Fruit fly (Drosophila melanogaster): ENCODE results near the gene Hou.
A peak's percentile ranks its signal among the peaks of the same experiment; 100 is the strongest.

Gene Hou

dm6 chrX:18657502-18657947 is 7.3 kb upstream of the Hou start, which contains the start of gene fu:
Gene fu, plus strand, starts transcription at chrX:18657755.
- TF ChIP-seq esn (GFP tag; optimal IDR thresholded peaks at IDR 0.05) = peak; percentile 10
- TF ChIP-seq fkh (GFP tag; optimal IDR thresholded peaks at IDR 0.05) = no peak
- no peak for TF ChIP-seq achi (GFP tag; optimal IDR thresholded peaks at IDR 0.05)
- TF ChIP-seq CG6854 (GFP tag; optimal IDR thresholded peaks at IDR 0.05) = peak; percentile 14
- TF ChIP-seq CG6163 (GFP tag; IDR thresholded peaks at IDR 0.05) = 0 out of 3 replicates have a peak, but pooled peaks have one; percentile 33
- TF ChIP-seq CG34406 (GFP tag; optimal IDR thresholded peaks at IDR 0.05) = peak; percentile 30
- no peak for TF ChIP-seq CG10669 (GFP tag; optimal IDR thresholded peaks at IDR 0.05)
- no peak for TF ChIP-seq Hr4 (GFP tag; optimal IDR thresholded peaks at IDR 0.05)
- no peak for TF ChIP-seq CG8319 (GFP tag; optimal IDR thresholded peaks at IDR 0.05)
- no peak for TF ChIP-seq CG31627 (GFP tag; optimal IDR thresholded peaks at IDR 0.05)
- no peak for TF ChIP-seq CG32006 (GFP tag; optimal IDR thresholded peaks at IDR 0.05)
- TF ChIP-seq eg (GFP tag; IDR thresholded peaks at IDR 0.05) = peak; percentile 30; the same call in 1 of the 3 replicates
- no peak for TF ChIP-seq CG15336 (GFP tag; IDR thresholded peaks at IDR 0.05)
- no peak for TF ChIP-seq pdm3 (GFP tag; optimal IDR thresholded peaks at IDR 0.05)
- TF ChIP-seq lz (GFP tag; optimal IDR thresholded peaks at IDR 0.05) = peak; percentile 4
- no peak for TF ChIP-seq Sox15 (GFP tag; optimal IDR thresholded peaks at IDR 0.05)
- TF ChIP-seq Sox14 (GFP tag; optimal IDR thresholded peaks at IDR 0.05) = peak; percentile 19
- TF ChIP-seq CG7368 (GFP tag; optimal IDR thresholded peaks at IDR 0.05) = no peak

dm6 chrX:18657012-18657411 is 6.8 kb upstream of the Hou start, which contains the start of gene CG6659:
Gene CG6659, minus strand, starts transcription at chrX:18657286.
- peak; percentile 17 for TF ChIP-seq CG1621 (tag; optimal IDR thresholded peaks at IDR 0.05)
- no peak for TF ChIP-seq CG32006 (GFP tag; optimal IDR thresholded peaks at IDR 0.05)
- TF ChIP-seq eg (GFP tag; IDR thresholded peaks at IDR 0.05) = 0 out of 3 replicates have a peak, but pooled peaks have one; percentile 14

dm6 chrX:18652879-18653278 is 2.6 kb upstream of the Hou start, which contains the start of gene Ing3:
Gene Ing3, minus strand, starts transcription at chrX:18653091.
- no peak for TF ChIP-seq CG32006 (GFP tag; optimal IDR thresholded peaks at IDR 0.05)
- no peak for TF ChIP-seq Gug (GFP tag; IDR thresholded peaks at IDR 0.05)
- peak; percentile 35 for TF ChIP-seq dsx (GFP tag; optimal IDR thresholded peaks at IDR 0.05; ENCODE audit: poor library complexity, severe bottlenecking)

- TF ChIP-seq svp (GFP tag) (peak; percentile 18), fkh (GFP tag; optimal IDR thresholded peaks at IDR 0.05) (no peak), CG32006 (GFP tag; optimal IDR thresholded peaks at IDR 0.05) (no peak), Ets21C (GFP tag; optimal IDR thresholded peaks at IDR 0.05) (no peak), Eip78C (GFP tag) (peak; percentile 12), Sox15 (GFP tag; optimal IDR thresholded peaks at IDR 0.05) (no peak), fd85E (GFP tag; optimal IDR thresholded peaks at IDR 0.05) (no peak), CG6854 (GFP tag; optimal IDR thresholded peaks at IDR 0.05) (no peak)
These were observed 2.3 kb downstream of the Hou start, which contains the start of gene Nup35 for dm6 chrX:18647961-18648360. Gene Nup35, plus strand, starts transcription at chrX:18648182.

dm6 chrX:18646855-18647699 is 3.2 kb downstream of the Hou start, which contains the start of gene Rip11:
Gene Rip11, minus strand, starts transcription at chrX:18647648.
- TF ChIP-seq CG8119 (GFP tag; IDR thresholded peaks at IDR 0.05) (peak; percentile 82), CG11762 (GFP tag; optimal IDR thresholded peaks at IDR 0.05; ENCODE audit: insufficient read depth) (peak; percentile 63), Sox102F (GFP tag; optimal IDR thresholded peaks at IDR 0.05) (peak; percentile 69), Hr39 (GFP tag; optimal IDR thresholded peaks at IDR 0.05) (peak; percentile 63), topi (GFP tag; optimal IDR thresholded peaks at IDR 0.05) (peak; percentile 73), Ets96B (tag; optimal IDR thresholded peaks at IDR 0.05) (peak; percentile 68), acj6 (GFP tag; optimal IDR thresholded peaks at IDR 0.05) (peak; percentile 59), CG6163 (GFP tag; IDR thresholded peaks at IDR 0.05) (peak; percentile 89), pdm3 (GFP tag; optimal IDR thresholded peaks at IDR 0.05) (peak; percentile 77), Hr4 (GFP tag; optimal IDR thresholded peaks at IDR 0.05) (no peak), fd59A (GFP tag; optimal IDR thresholded peaks at IDR 0.05) (peak; percentile 53), Sox14 (GFP tag; optimal IDR thresholded peaks at IDR 0.05) (peak; percentile 56), CG34406 (GFP tag; optimal IDR thresholded peaks at IDR 0.05) (peak; percentile 61), CG4318 (GFP tag; optimal IDR thresholded peaks at IDR 0.05) (no peak), dac (GFP tag; optimal IDR thresholded peaks at IDR 0.05) (peak; percentile 70), Lpt (GFP tag; optimal IDR thresholded peaks at IDR 0.05) (peak; percentile 89), CG15336 (GFP tag; IDR thresholded peaks at IDR 0.05) (peak; percentile 78), esn (GFP tag; optimal IDR thresholded peaks at IDR 0.05) (peak; percentile 79), CG3919 (GFP tag; optimal IDR thresholded peaks at IDR 0.05) (peak; percentile 81), fkh (GFP tag; optimal IDR thresholded peaks at IDR 0.05) (no peak), Eip93F (GFP tag; optimal IDR thresholded peaks at IDR 0.05) (peak; percentile 37), Eip75B (GFP tag; optimal IDR thresholded peaks at IDR 0.05) (peak; percentile 86), spab (GFP tag; optimal IDR thresholded peaks at IDR 0.05) (peak; percentile 73), CG6854 (GFP tag; optimal IDR thresholded peaks at IDR 0.05) (peak; percentile 82)

All from whole organism, prepupa.